Worm (Caenorhabditis elegans) whole organism, L3 larva: ENCODE measurements around the gene scl-9.

Source experiments
- ZK546.5 ChIP-seq: sonication (generic microtip); optimal IDR thresholded peaks from 2 replicates; lab custom pipeline; 2017; ENCODE audit warnings: missing biosample characterization, missing genetic modification characterization
- aly-2 ChIP-seq: fragments of 150-350 bp; optimal IDR thresholded peaks from 2 replicates; lab custom pipeline; 2014; ENCODE audit warnings: missing biosample characterization, missing genetic modification characterization
- ama-1 ChIP-seq: fragments of 150-350 bp; optimal IDR thresholded peaks from 2 replicates; lab custom pipeline; 2018
- ceh-28 ChIP-seq: fragments of 150-350 bp; optimal IDR thresholded peaks from 2 replicates; lab custom pipeline; 2014; ENCODE audit warnings: missing biosample characterization, missing genetic modification reagents, missing genetic modification characterization
- ceh-82 ChIP-seq: fragments of 150-350 bp; optimal IDR thresholded peaks from 2 replicates; lab custom pipeline; 2014; ENCODE audit warnings: missing biosample characterization, missing genetic modification characterization
- ceh-9 ChIP-seq: sonication (generic microtip); optimal IDR thresholded peaks from 2 replicates; lab custom pipeline; 2018; ENCODE audit warnings: missing biosample characterization, missing genetic modification characterization
- daf-12 ChIP-seq: fragments of 150-350 bp; optimal IDR thresholded peaks from 2 replicates; lab custom pipeline; 2014; ENCODE audit warnings: missing biosample characterization, missing genetic modification reagents, missing genetic modification characterization
- egl-27 ChIP-seq: sonication (generic microtip); optimal IDR thresholded peaks from 4 replicates; lab custom pipeline; 2017; ENCODE audit warnings: missing biosample characterization, missing genetic modification reagents, missing genetic modification characterization
- egl-5 ChIP-seq: fragments of 150-350 bp; optimal IDR thresholded peaks from 2 replicates; lab custom pipeline; 2017; ENCODE audit warnings: missing biosample characterization, missing genetic modification reagents, missing genetic modification characterization, inconsistent platforms
- elt-1 ChIP-seq: fragments of 150-350 bp; optimal IDR thresholded peaks from 2 replicates; lab custom pipeline; 2014; ENCODE audit warnings: missing biosample characterization, missing genetic modification characterization
- elt-2 ChIP-seq: sonication (generic microtip); optimal IDR thresholded peaks from 2 replicates; lab custom pipeline; 2016; ENCODE audit warnings: missing genetic modification reagents, mild to moderate bottlenecking, missing genetic modification characterization, missing compliant biosample characterization
- elt-3 ChIP-seq, 3 experiments: fragments of 150-350 bp in 1 of 3; sonication (generic microtip) in 2 of 3; optimal IDR thresholded peaks; 2 replicates in 2 of 3; 4 replicates in 1 of 3; lab custom pipeline; 2014 to 2017; ENCODE audit warnings: missing biosample characterization in 3 of 3, missing genetic modification characterization in 3 of 3
- eor-1 ChIP-seq, 2 experiments: fragments of 150-350 bp; optimal IDR thresholded peaks; 2 replicates each; lab custom pipeline; 2014 to 2018; ENCODE audit warnings: missing biosample characterization in 2 of 2, missing genetic modification characterization in 2 of 2
- fkh-10 ChIP-seq: sonication (generic microtip); optimal IDR thresholded peaks from 2 replicates; lab custom pipeline; 2017; ENCODE audit warnings: missing biosample characterization, missing genetic modification reagents, missing genetic modification characterization
- fkh-2 ChIP-seq: fragments of 150-350 bp; optimal IDR thresholded peaks from 2 replicates; lab custom pipeline; 2014; ENCODE audit warnings: missing biosample characterization, missing genetic modification reagents, missing genetic modification characterization
- fos-1 ChIP-seq: fragments of 150-350 bp; optimal IDR thresholded peaks from 2 replicates; lab custom pipeline; 2014; ENCODE audit warnings: missing biosample characterization, missing genetic modification characterization
- hmg-11 ChIP-seq: sonication (generic microtip); optimal IDR thresholded peaks from 2 replicates; lab custom pipeline; 2016; ENCODE audit warnings: missing genetic modification characterization, missing compliant biosample characterization
- jun-1 ChIP-seq: fragments of 150-350 bp; optimal IDR thresholded peaks from 2 replicates; lab custom pipeline; 2014; ENCODE audit warnings: missing biosample characterization, missing genetic modification reagents, missing genetic modification characterization
- lin-15B ChIP-seq: fragments of 150-350 bp; optimal IDR thresholded peaks from 2 replicates; lab custom pipeline; 2014; ENCODE audit warnings: missing biosample characterization, missing genetic modification characterization
- lin-39 ChIP-seq: fragments of 150-350 bp; optimal IDR thresholded peaks from 2 replicates; lab custom pipeline; 2018; ENCODE audit warnings: missing biosample characterization, missing genetic modification reagents, missing genetic modification characterization
- lsy-12 ChIP-seq: sonication (generic microtip); optimal IDR thresholded peaks from 2 replicates; lab custom pipeline; 2016; ENCODE audit warnings: mild to moderate bottlenecking, missing genetic modification characterization, missing compliant biosample characterization
- mdl-1 ChIP-seq: fragments of 150-350 bp; optimal IDR thresholded peaks from 2 replicates; lab custom pipeline; 2014; ENCODE audit warnings: missing biosample characterization, missing genetic modification characterization
- nhr-11 ChIP-seq: fragments of 150-350 bp; optimal IDR thresholded peaks from 2 replicates; lab custom pipeline; 2014; ENCODE audit warnings: missing biosample characterization, missing genetic modification characterization
- nhr-12 ChIP-seq: fragments of 150-350 bp; optimal IDR thresholded peaks from 2 replicates; lab custom pipeline; 2014; ENCODE audit warnings: missing biosample characterization, missing genetic modification characterization
- nhr-23 ChIP-seq: fragments of 150-350 bp; optimal IDR thresholded peaks from 2 replicates; lab custom pipeline; 2014; ENCODE audit warnings: missing biosample characterization, missing genetic modification reagents, missing genetic modification characterization
- nhr-237 ChIP-seq: fragments of 150-350 bp; optimal IDR thresholded peaks from 2 replicates; lab custom pipeline; 2014; ENCODE audit warnings: missing biosample characterization, missing genetic modification characterization
- nhr-25 ChIP-seq: sonication (generic microtip); optimal IDR thresholded peaks from 2 replicates; lab custom pipeline; 2017; ENCODE audit warnings: missing biosample characterization, missing genetic modification characterization
- nhr-28 ChIP-seq: fragments of 150-350 bp; optimal IDR thresholded peaks from 2 replicates; lab custom pipeline; 2014; ENCODE audit warnings: missing biosample characterization, missing genetic modification characterization
- nhr-43 ChIP-seq: sonication (generic microtip); optimal IDR thresholded peaks from 2 replicates; lab custom pipeline; 2016; ENCODE audit warnings: mild to moderate bottlenecking, missing genetic modification characterization, missing compliant biosample characterization; ENCODE audit not compliant: poor library complexity, severe bottlenecking
- nhr-77 ChIP-seq: fragments of 150-350 bp; optimal IDR thresholded peaks from 2 replicates; lab custom pipeline; 2014; ENCODE audit warnings: missing biosample characterization, missing genetic modification characterization
- pha-4 ChIP-seq: fragments of 150-350 bp; optimal IDR thresholded peaks from 2 replicates; lab custom pipeline; 2014; ENCODE audit warnings: missing biosample characterization, missing genetic modification reagents, missing genetic modification characterization
- snpc-4 ChIP-seq: fragments of 150-350 bp; optimal IDR thresholded peaks from 2 replicates; lab custom pipeline; 2014; ENCODE audit warnings: missing biosample characterization, missing genetic modification characterization
- tbx-2 ChIP-seq: sonication (generic microtip); optimal IDR thresholded peaks from 2 replicates; lab custom pipeline; 2016; ENCODE audit warnings: mild to moderate bottlenecking, missing genetic modification characterization, missing compliant biosample characterization
- unc-39 ChIP-seq: sonication (generic microtip); optimal IDR thresholded peaks from 4 replicates; lab custom pipeline; 2017; ENCODE audit warnings: missing biosample characterization, missing genetic modification characterization
- unc-62 ChIP-seq: fragments of 150-350 bp; sonication (generic microtip); optimal IDR thresholded peaks from 4 replicates; lab custom pipeline; 2014; ENCODE audit warnings: missing biosample characterization, missing genetic modification reagents, missing genetic modification characterization
- zag-1 ChIP-seq: fragments of 150-350 bp; optimal IDR thresholded peaks from 2 replicates; lab custom pipeline; 2014; ENCODE audit warnings: missing biosample characterization, missing genetic modification characterization
- ztf-11 ChIP-seq: fragments of 150-350 bp; optimal IDR thresholded peaks from 2 replicates; lab custom pipeline; 2014; ENCODE audit warnings: missing biosample characterization, missing genetic modification characterization
- ztf-4 ChIP-seq: fragments of 150-350 bp; optimal IDR thresholded peaks from 2 replicates; lab custom pipeline; 2014; ENCODE audit warnings: missing biosample characterization, missing genetic modification characterization

Gene scl-9

ce11 chrIV:13080861-13081260 lies 33.9 kb downstream of the scl-9 start:
- TF ChIP-seq eor-1 (tag; optimal IDR thresholded peaks at IDR 0.05; lab: Kevin White, UChicago) (no peak), nhr-23 (tag; lab: Kevin White, UChicago) (no peak), nhr-77 (no peak), lin-39 (tag; lab: Kevin White, UChicago) (no peak), nhr-25 (tag; lab: Kevin White, UChicago) (peak; percentile 7)

- TF ChIP-seq nhr-12 (tag; lab: Kevin White, UChicago) (no peak), nhr-23 (tag; lab: Kevin White, UChicago) (peak; percentile 6), nhr-25 (tag; lab: Kevin White, UChicago) (peak; percentile 38), ama-1 (peak; percentile 61), fkh-2 (tag; lab: Kevin White, UChicago) (no peak), unc-39 (no peak), lin-15B (tag; lab: Kevin White, UChicago) (no peak), ZK546.5 (tag; lab: Kevin White, UChicago) (no peak)
These were observed 35.2 kb downstream of the scl-9 start for ce11 chrIV:13082106-13082505.

- TF ChIP-seq lsy-12 (tag; lab: Kevin White, UChicago) (peak; percentile 45), egl-27 (tag; lab: Kevin White, UChicago) (no peak), elt-3 (tag; optimal IDR thresholded peaks at IDR 0.05; lab: Kevin White, UChicago) (peak in 1 of 3 experiments; percentile 38), nhr-11 (no peak), lin-39 (tag; lab: Kevin White, UChicago) (no peak), unc-62 (no peak), nhr-25 (tag; lab: Kevin White, UChicago) (peak; percentile 3), ceh-9 (tag; lab: Kevin White, UChicago) (no peak), fkh-10 (no peak), jun-1 (tag; lab: Kevin White, UChicago) (no peak), nhr-237 (tag; lab: Kevin White, UChicago) (no peak), elt-2 (no peak), tbx-2 (tag; lab: Kevin White, UChicago) (no peak), ama-1 (peak; percentile 86), pha-4 (tag; lab: Kevin White, UChicago) (peak; percentile 24), nhr-43 (tag; lab: Kevin White, UChicago) (peak; percentile 82), ztf-4 (peak; percentile 55)
These were observed 36.2 kb downstream of the scl-9 start for ce11 chrIV:13082836-13083763.

ce11 chrIV:13085675-13086074 lies 38.7 kb downstream of the scl-9 start:
- TF ChIP-seq pha-4 (tag; lab: Kevin White, UChicago) (peak; percentile 17), ztf-4 (no peak), egl-5 (tag; lab: Kevin White, UChicago) (no peak), jun-1 (tag; lab: Kevin White, UChicago) (no peak)

ce11 chrIV:13086705-13087104 lies 39.8 kb downstream of the scl-9 start, which contains the start of gene spin-2:
Gene spin-2, plus strand, starts transcription at chrIV:13087005.
- TF ChIP-seq aly-2 (tag; lab: Kevin White, UChicago) (no peak), ceh-82 (no peak), elt-2 (no peak), ceh-28 (no peak), unc-62 (no peak), elt-1 (tag; lab: Kevin White, UChicago) (no peak), snpc-4 (tag; lab: Kevin White, UChicago) (no peak), hmg-11 (tag; lab: Kevin White, UChicago) (no peak), fos-1 (no peak), zag-1 (tag; lab: Kevin White, UChicago) (no peak), nhr-28 (tag; lab: Kevin White, UChicago) (no peak), nhr-12 (tag; lab: Kevin White, UChicago) (no peak), jun-1 (tag; lab: Kevin White, UChicago) (no peak), ztf-11 (tag; lab: Kevin White, UChicago) (no peak), mdl-1 (tag; lab: Kevin White, UChicago) (no peak), egl-27 (tag; lab: Kevin White, UChicago) (no peak), daf-12 (tag; lab: Kevin White, UChicago) (no peak)
